Worm (Caenorhabditis elegans) whole organism, L4 larva: ENCODE data around the gene Y53C12A.8.
A peak's percentile ranks its signal among the peaks of the same experiment; 100 is the strongest.

Experiments
- ces-1 ChIP-seq: fragments of 150-350 bp; sonication (generic microtip); optimal IDR thresholded peaks from 4 replicates; lab custom pipeline; 2014; ENCODE audit warnings: missing biosample characterization, missing genetic modification reagents, missing genetic modification characterization
- hlh-11 ChIP-seq: fragments of 200-800 bp; sonication (Bioruptor generic); optimal IDR thresholded peaks from 2 replicates; lab custom pipeline; 2018; ENCODE audit warnings: mild to moderate bottlenecking, missing genetic modification characterization, missing compliant biosample characterization
- hlh-30 ChIP-seq: sonication (generic microtip); optimal IDR thresholded peaks from 2 replicates; lab custom pipeline; 2017; ENCODE audit warnings: antibody characterized with exemption, mild to moderate bottlenecking, missing genetic modification characterization, missing compliant biosample characterization; ENCODE audit not compliant: insufficient read depth
- jun-1 ChIP-seq: fragments of 150-350 bp; optimal IDR thresholded peaks from 2 replicates; lab custom pipeline; 2014; ENCODE audit warnings: missing biosample characterization, missing genetic modification reagents, missing genetic modification characterization
- lsy-2 ChIP-seq, 2 experiments: fragments of 150-350 bp in 1 of 2; sonication (generic microtip) in 1 of 2; optimal IDR thresholded peaks; 2 replicates each; lab custom pipeline; 2014 to 2017; ENCODE audit warnings: missing biosample characterization in 2 of 2, missing genetic modification characterization in 2 of 2
- mep-1 ChIP-seq: fragments of 150-350 bp; sonication (generic microtip); optimal IDR thresholded peaks from 3 replicates; lab custom pipeline; 2014; ENCODE audit warnings: missing biosample characterization, missing genetic modification characterization
- nhr-10 ChIP-seq: fragments of 150-350 bp; optimal IDR thresholded peaks from 2 replicates; lab custom pipeline; 2014; ENCODE audit warnings: missing biosample characterization, missing genetic modification characterization
- pqm-1 ChIP-seq: sonication (generic microtip); optimal IDR thresholded peaks from 2 replicates; lab custom pipeline; 2017; ENCODE audit warnings: missing biosample characterization, missing genetic modification characterization
- snpc-4 ChIP-seq: fragments of 150-350 bp; optimal IDR thresholded peaks from 2 replicates; lab custom pipeline; 2014; ENCODE audit warnings: missing biosample characterization, missing genetic modification characterization
- unc-130 ChIP-seq: sonication (generic microtip); optimal IDR thresholded peaks from 2 replicates; lab custom pipeline; 2016; ENCODE audit warnings: missing genetic modification reagents, missing genetic modification characterization, missing compliant biosample characterization
- unc-62 ChIP-seq, 3 experiments: fragments of 150-350 bp in 1 of 3; sonication (generic microtip); optimal IDR thresholded peaks in 2 of 3; peaks in 1 of 3; 1 replicate in 1 of 3; 2 replicates in 2 of 3; lab custom pipeline; 2014 to 2017; ENCODE audit warnings: missing biosample characterization in 3 of 3, missing genetic modification characterization in 3 of 3, missing genetic modification reagents in 3 of 3, missing genotype in 1 of 3
- ztf-11 ChIP-seq: fragments of 150-350 bp; optimal IDR thresholded peaks from 2 replicates; lab custom pipeline; 2014; ENCODE audit warnings: missing biosample characterization, missing genetic modification characterization
- ztf-7 ChIP-seq: fragments of 150-350 bp; optimal IDR thresholded peaks from 2 replicates; lab custom pipeline; 2014; ENCODE audit warnings: missing biosample characterization, missing genetic modification characterization

DNA sequence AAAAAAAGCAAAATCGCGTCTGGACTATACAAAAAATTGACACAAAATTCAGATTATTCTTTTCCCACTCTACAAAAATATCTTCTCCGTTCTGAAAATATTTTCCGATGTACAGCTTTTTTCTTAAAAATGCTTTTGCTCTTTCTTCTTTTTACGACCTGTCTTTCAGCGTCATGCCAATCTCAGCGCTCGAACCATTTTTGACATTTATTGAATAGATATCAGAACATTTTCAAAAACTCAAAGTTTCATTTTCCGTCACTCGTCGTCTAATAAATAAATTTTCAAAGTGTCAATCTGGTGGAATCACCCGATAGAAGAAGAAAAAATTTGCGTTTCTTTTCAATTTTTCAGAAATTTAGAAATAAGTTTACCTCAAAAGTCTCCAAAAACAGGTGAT lies 41.1 kb upstream of the Y53C12A.8 start:
- TF ChIP-seq unc-62 (GFP tag; optimal IDR thresholded peaks at IDR 0.05 in 1 of 2; lab: Kevin White, UChicago) (peak in 1 of 2 experiments; percentile 82), unc-62 (tag; optimal IDR thresholded peaks at IDR 0.05; lab: Kevin White, UChicago) (no peak), mep-1 (no peak), nhr-10 (tag; lab: Kevin White, UChicago) (no peak), hlh-30 (tag; lab: Kevin White, UChicago) (no peak), ztf-11 (tag; lab: Kevin White, UChicago) (no peak), ces-1 (GFP tag; lab: Kevin White, UChicago) (no peak), snpc-4 (tag; lab: Kevin White, UChicago) (no peak), jun-1 (tag; lab: Kevin White, UChicago) (no peak), ztf-7 (tag; lab: Kevin White, UChicago) (no peak), lsy-2 (tag; optimal IDR thresholded peaks at IDR 0.05; lab: Kevin White, UChicago) (peak in 1 of 2 experiments; percentile 3), unc-130 (GFP tag; lab: Kevin White, UChicago) (no peak), hlh-11 (peak; percentile 16), pqm-1 (tag; lab: Kevin White, UChicago) (no peak)
